Fruit fly (Drosophila melanogaster): ENCODE results near the gene CG11369.

Gene CG11369

dm6 chrX:7553446-7553845 is 20.6 kb upstream of the CG11369 start (continued):
- 0 out of 2 replicates have a peak, but pooled peaks have one; percentile 15 for TF ChIP-seq CG11696 (GFP tag; IDR thresholded peaks at IDR 0.05)
- TF ChIP-seq CG11398 (GFP tag; optimal IDR thresholded peaks at IDR 0.05): no peak
- TF ChIP-seq caup (GFP tag; optimal IDR thresholded peaks at IDR 0.05; ENCODE audit: severe bottlenecking): no peak
- no peak for TF ChIP-seq CG13296 (GFP tag; optimal IDR thresholded peaks at IDR 0.05)
- TF ChIP-seq ato (GFP tag; IDR thresholded peaks at IDR 0.05; ENCODE audit: partially characterized antibody): no peak
- no peak for TF ChIP-seq tx (GFP tag; optimal IDR thresholded peaks at IDR 0.05)
- peak; percentile 68 for TF ChIP-seq CG15601 (tag; optimal IDR thresholded peaks at IDR 0.05)
- TF ChIP-seq vvl (GFP tag; IDR thresholded peaks at IDR 0.05): peak; percentile 71; the same call in 1 of the 2 replicates
- TF ChIP-seq salm (tag; optimal IDR thresholded peaks at IDR 0.05): peak; percentile 43
- TF ChIP-seq CG10462 (GFP tag; optimal IDR thresholded peaks at IDR 0.05): no peak
- TF ChIP-seq hb (GFP tag; IDR thresholded peaks at IDR 0.05; ENCODE audit: partially characterized antibody): no peak
- TF ChIP-seq CG10274 (GFP tag; optimal IDR thresholded peaks at IDR 0.05): no peak
- TF ChIP-seq wor (GFP tag; IDR thresholded peaks at IDR 0.05): no peak
- no peak for TF ChIP-seq hth (optimal IDR thresholded peaks at IDR 0.05)
- no peak for TF ChIP-seq sc (optimal IDR thresholded peaks at IDR 0.05)
- TF ChIP-seq sc (GFP tag; optimal IDR thresholded peaks at IDR 0.05): peak; percentile 43
- no peak for TF ChIP-seq CG18619 (GFP tag; optimal IDR thresholded peaks at IDR 0.05)
- peak; percentile 23 for TF ChIP-seq pros (GFP tag; optimal IDR thresholded peaks at IDR 0.05)
- TF ChIP-seq crc (GFP tag; optimal IDR thresholded peaks at IDR 0.05): no peak
- peak; percentile 24 for TF ChIP-seq CG11723 (GFP tag; optimal IDR thresholded peaks at IDR 0.05)
- peak; percentile 61 for TF ChIP-seq fd64A (GFP tag; optimal IDR thresholded peaks at IDR 0.05)
- TF ChIP-seq CG15073 (GFP tag; optimal IDR thresholded peaks at IDR 0.05): no peak
- TF ChIP-seq CG8281 (tag; optimal IDR thresholded peaks at IDR 0.05): peak; percentile 39
- TF ChIP-seq Taf1 (GFP tag; IDR thresholded peaks at IDR 0.05): no peak
- TF ChIP-seq BtbVII (GFP tag; optimal IDR thresholded peaks at IDR 0.05): no peak
- no peak for TF ChIP-seq toy (GFP tag; IDR thresholded peaks at IDR 0.05)
- no peak for TF ChIP-seq hkb (optimal IDR thresholded peaks at IDR 0.05)
- peak; percentile 52 for TF ChIP-seq hkb (GFP tag; IDR thresholded peaks at IDR 0.05)
- TF ChIP-seq bsh (GFP tag; optimal IDR thresholded peaks at IDR 0.05): peak in 1 of 2 experiments; percentile 39
- TF ChIP-seq pum (GFP tag; optimal IDR thresholded peaks at IDR 0.05): no peak
- no peak for TF ChIP-seq CG16779 (GFP tag; IDR thresholded peaks at IDR 0.05)
- no peak for TF ChIP-seq D19B (GFP tag; optimal IDR thresholded peaks at IDR 0.05)
- TF ChIP-seq cg (GFP tag; optimal IDR thresholded peaks at IDR 0.05): no peak
- no peak for TF ChIP-seq Sin3A (optimal IDR thresholded peaks at IDR 0.05)
- no peak for TF ChIP-seq Lpt (GFP tag; optimal IDR thresholded peaks at IDR 0.05)
- no peak for TF ChIP-seq chif (GFP tag; optimal IDR thresholded peaks at IDR 0.05)
- no peak for TF ChIP-seq fru (optimal IDR thresholded peaks at IDR 0.05)
- no peak for TF ChIP-seq nom (GFP tag; optimal IDR thresholded peaks at IDR 0.05)
- no peak for TF ChIP-seq danr (GFP tag; IDR thresholded peaks at IDR 0.05)
- TF ChIP-seq CG31365 (tag; optimal IDR thresholded peaks at IDR 0.05): no peak
- TF ChIP-seq Oli (tag; optimal IDR thresholded peaks at IDR 0.05): no peak
- TF ChIP-seq vnd (GFP tag; IDR thresholded peaks at IDR 0.05; ENCODE audit: partially characterized antibody): no peak
- no peak for TF ChIP-seq CG14965 (GFP tag; optimal IDR thresholded peaks at IDR 0.05; ENCODE audit: borderline replicate concordance)
- TF ChIP-seq CG7357 (GFP tag; IDR thresholded peaks at IDR 0.05): no peak
- no peak for TF ChIP-seq repo (GFP tag; optimal IDR thresholded peaks at IDR 0.05)
- TF ChIP-seq Ets65A (GFP tag): no peak
- TF ChIP-seq ac (GFP tag; optimal IDR thresholded peaks at IDR 0.05): peak; percentile 61
- TF ChIP-seq tap (tag; optimal IDR thresholded peaks at IDR 0.05): no peak
- TF ChIP-seq psq (GFP tag; optimal IDR thresholded peaks at IDR 0.05): no peak
- no peak for TF ChIP-seq eyg (GFP tag; optimal IDR thresholded peaks at IDR 0.05)
- TF ChIP-seq fd96Cb (tag; optimal IDR thresholded peaks at IDR 0.05): no peak
- no peak for TF ChIP-seq pnt (GFP tag; optimal IDR thresholded peaks at IDR 0.05)
- TF ChIP-seq oc (tag; optimal IDR thresholded peaks at IDR 0.05): peak; percentile 36
